Worm (Caenorhabditis elegans) whole organism, L3 larva: ENCODE results near the gene srj-10.

ENCODE experiments used
- elt-3 ChIP-seq, 3 experiments: fragments of 150-350 bp in 1 of 3; sonication (generic microtip) in 2 of 3; optimal IDR thresholded peaks; 2 replicates in 2 of 3; 4 replicates in 1 of 3; lab custom pipeline; 2014 to 2017; ENCODE audit warnings: missing biosample characterization in 3 of 3, missing genetic modification characterization in 3 of 3
- fos-1 ChIP-seq: fragments of 150-350 bp; optimal IDR thresholded peaks from 2 replicates; lab custom pipeline; 2014; ENCODE audit warnings: missing biosample characterization, missing genetic modification characterization
- jun-1 ChIP-seq: fragments of 150-350 bp; optimal IDR thresholded peaks from 2 replicates; lab custom pipeline; 2014; ENCODE audit warnings: missing biosample characterization, missing genetic modification reagents, missing genetic modification characterization
- nhr-11 ChIP-seq: fragments of 150-350 bp; optimal IDR thresholded peaks from 2 replicates; lab custom pipeline; 2014; ENCODE audit warnings: missing biosample characterization, missing genetic modification characterization
- pha-4 ChIP-seq: fragments of 150-350 bp; optimal IDR thresholded peaks from 2 replicates; lab custom pipeline; 2014; ENCODE audit warnings: missing biosample characterization, missing genetic modification reagents, missing genetic modification characterization

DNA sequence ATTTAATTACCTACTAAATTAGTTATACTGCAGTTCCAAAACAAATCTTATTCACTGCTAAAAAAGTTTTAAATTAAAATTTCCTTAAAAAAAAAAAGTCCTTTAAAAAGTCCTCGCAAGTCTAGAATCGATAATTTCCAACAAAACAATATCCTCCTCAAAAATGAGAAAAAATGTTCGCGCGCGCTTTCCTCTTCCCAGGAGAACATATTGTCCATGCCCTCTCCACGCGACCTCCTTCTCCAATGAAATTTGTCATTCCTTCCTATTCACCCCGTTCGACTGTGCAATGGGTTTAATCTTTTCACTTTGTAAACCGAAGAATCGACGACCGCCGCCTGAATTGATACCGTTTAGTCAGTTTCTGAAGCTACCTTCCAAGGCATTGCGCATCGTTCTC is 37.6 kb downstream of the srj-10 start, which contains the start of gene T10C6.10:
- TF ChIP-seq elt-3 (tag; optimal IDR thresholded peaks at IDR 0.05; lab: Kevin White, UChicago) = no peak
- TF ChIP-seq fos-1 (tag; lab: Kevin White, UChicago) = no peak
- TF ChIP-seq jun-1 (tag; lab: Kevin White, UChicago) = no peak
- TF ChIP-seq pha-4 = no peak
- TF ChIP-seq nhr-11 (tag; lab: Kevin White, UChicago) = no peak
